Worm (Caenorhabditis elegans): ENCODE results near the gene vps-52.

ce11 chrX:7596029-7596428 is 30.9 kb downstream of the vps-52 start:
- no peak for TF ChIP-seq tab-1 (GFP tag; IDR thresholded peaks at IDR 0.05)
- TF ChIP-seq med-1 (GFP tag; optimal IDR thresholded peaks at IDR 0.05; ENCODE audit: insufficient read depth), result no peak
- no peak for TF ChIP-seq flt-1 (GFP tag; IDR thresholded peaks at IDR 0.05)
- no peak for TF ChIP-seq ref-1 (GFP tag; conservative IDR thresholded peaks at IDR 0.05)
- no peak for TF ChIP-seq klf-2 (GFP tag; conservative IDR thresholded peaks at IDR 0.05)
- no peak for TF ChIP-seq ztf-23 (GFP tag; IDR thresholded peaks at IDR 0.05)
- TF ChIP-seq T22C8.4 (GFP tag; IDR thresholded peaks at IDR 0.05), result no peak
- TF ChIP-seq ztf-29 (GFP tag; IDR thresholded peaks at IDR 0.05), result no peak
